Worm (Caenorhabditis elegans) whole organism, L1 larva: ENCODE measurements around the gene C34B4.2.

Experiments
- hlh-4 ChIP-seq: sonication (generic microtip); optimal IDR thresholded peaks from 2 replicates; lab custom pipeline; 2016; ENCODE audit warnings: mild to moderate bottlenecking, missing genetic modification characterization, missing compliant biosample characterization
- lir-3 ChIP-seq: sonication (generic microtip); optimal IDR thresholded peaks from 2 replicates; lab custom pipeline; 2016; ENCODE audit warnings: mild to moderate bottlenecking, missing genetic modification characterization, moderate library complexity, missing compliant biosample characterization; ENCODE audit not compliant: poor library complexity
- nhr-76 ChIP-seq: sonication (generic microtip); optimal IDR thresholded peaks from 2 replicates; lab custom pipeline; 2017; ENCODE audit warnings: missing biosample characterization, missing genetic modification characterization
- pag-3 ChIP-seq: sonication (generic microtip); optimal IDR thresholded peaks from 2 replicates; lab custom pipeline; 2017; ENCODE audit warnings: missing genetic modification characterization, mild to moderate bottlenecking, missing compliant biosample characterization, antibody characterized with exemption, borderline replicate concordance; ENCODE audit not compliant: insufficient read depth
- unc-62 ChIP-seq: fragments of 150-350 bp; optimal IDR thresholded peaks from 2 replicates; lab custom pipeline; 2014; ENCODE audit warnings: missing biosample characterization, missing genetic modification reagents, missing genetic modification characterization

DNA sequence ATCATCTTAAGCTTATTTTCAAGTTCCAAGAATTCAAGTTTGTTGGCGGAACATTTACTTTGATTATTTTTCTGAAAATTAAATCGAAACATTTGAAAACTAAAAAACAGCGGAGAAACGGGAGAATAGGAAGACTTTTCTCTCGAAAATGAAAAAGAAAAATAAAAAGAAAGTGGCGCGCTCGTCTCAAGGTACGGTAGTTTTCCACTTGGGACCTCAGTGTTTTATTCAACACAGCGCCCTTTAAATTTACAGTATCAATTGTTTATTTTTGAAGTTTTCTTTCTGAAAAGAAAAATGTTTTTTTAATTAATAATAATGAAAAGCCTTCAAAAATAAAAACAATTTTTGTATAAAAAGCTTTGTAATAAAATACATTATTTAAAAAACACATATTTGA is 48.6 kb downstream of the C34B4.2 start:
- TF ChIP-seq hlh-4 (tag; lab: Kevin White, UChicago) = no peak
- TF ChIP-seq unc-62 = no peak
- TF ChIP-seq nhr-76 (tag; lab: Kevin White, UChicago) = no peak
- no peak for TF ChIP-seq lir-3 (tag; lab: Kevin White, UChicago)
- TF ChIP-seq pag-3 (tag; lab: Kevin White, UChicago) = no peak
